Worm (Caenorhabditis elegans) whole organism, young adult: ENCODE measurements around the gene F29F11.20.
A peak's percentile ranks its signal among the peaks of the same experiment; 100 is the strongest.

Experiments
- D2030.7 ChIP-seq: fragments of 200-800 bp; sonication (Bioruptor generic); IDR thresholded peaks from 2 replicates; pipeline ENCODE4 v1.3.6; 2022; ENCODE audit warnings: missing genetic modification reagents, missing genetic modification characterization, missing compliant biosample characterization
- F33H1.4 ChIP-seq: fragments of 200-800 bp; sonication (Bioruptor generic); IDR thresholded peaks from 2 replicates; pipeline ENCODE4 v1.3.6; 2022; ENCODE audit warnings: missing genetic modification reagents, missing genetic modification characterization, missing compliant biosample characterization
- F37B4.10 ChIP-seq: fragments of 200-800 bp; sonication (Bioruptor generic); IDR thresholded peaks from 2 replicates; pipeline ENCODE4 v1.3.6; 2022; ENCODE audit warnings: missing genetic modification characterization, missing compliant biosample characterization
- F52B5.7 ChIP-seq: sonication (generic microtip); optimal IDR thresholded peaks from 2 replicates; lab custom pipeline; 2016; ENCODE audit warnings: mild to moderate bottlenecking, missing genetic modification characterization, missing compliant biosample characterization
- F57A8.1 ChIP-seq: fragments of 200-800 bp; sonication (Bioruptor generic); optimal IDR thresholded peaks from 2 replicates; lab custom pipeline; 2018; ENCODE audit warnings: mild to moderate bottlenecking, missing genetic modification characterization, moderate library complexity, missing compliant biosample characterization
- F57C9.4 ChIP-seq: sonication (generic microtip); optimal IDR thresholded peaks from 2 replicates; lab custom pipeline; 2017; ENCODE audit warnings: mild to moderate bottlenecking, missing genetic modification characterization, missing compliant biosample characterization
- K11D2.4 ChIP-seq: fragments of 200-800 bp; sonication (Bioruptor generic); IDR thresholded peaks from 2 replicates; pipeline ENCODE4 v1.3.6; 2022; ENCODE audit warnings: missing genetic modification reagents, missing genetic modification characterization, missing compliant biosample characterization
- T26A5.8 ChIP-seq: sonication (generic microtip); optimal IDR thresholded peaks from 2 replicates; lab custom pipeline; 2016; ENCODE audit warnings: missing genetic modification characterization, missing compliant biosample characterization
- Y56A3A.18 ChIP-seq: fragments of 200-800 bp; sonication (Bioruptor generic); IDR thresholded peaks from 2 replicates; pipeline ENCODE4 v1.3.6; 2022; ENCODE audit warnings: missing genetic modification reagents, missing genetic modification characterization, missing compliant biosample characterization
- Y67H2A.10 ChIP-seq: fragments of 200-800 bp; sonication (Bioruptor generic); conservative IDR thresholded peaks from 2 replicates; pipeline ENCODE4 v1.3.6; 2022; ENCODE audit warnings: missing genetic modification reagents, missing genetic modification characterization, missing compliant biosample characterization
- Y79H2A.3 ChIP-seq: fragments of 200-800 bp; sonication (Bioruptor generic); conservative IDR thresholded peaks from 2 replicates; pipeline ENCODE4 v1.3.6; 2022; ENCODE audit warnings: missing genetic modification reagents, missing genetic modification characterization, missing compliant biosample characterization
- ZK185.1 ChIP-seq: sonication (generic microtip); optimal IDR thresholded peaks from 2 replicates; lab custom pipeline; 2016; ENCODE audit warnings: mild to moderate bottlenecking, missing genetic modification characterization, missing compliant biosample characterization; ENCODE audit not compliant: poor library complexity, severe bottlenecking
- akir-1 ChIP-seq: fragments of 200-800 bp; sonication (Bioruptor generic); optimal IDR thresholded peaks from 2 replicates; lab custom pipeline; 2018; ENCODE audit warnings: mild to moderate bottlenecking, missing genetic modification characterization, moderate library complexity, missing compliant biosample characterization
- aptf-2 ChIP-seq: fragments of 200-800 bp; sonication (Bioruptor generic); conservative IDR thresholded peaks from 2 replicates; pipeline ENCODE4 v1.3.6; 2022; ENCODE audit warnings: missing genetic modification reagents, missing genetic modification characterization, missing compliant biosample characterization
- atf-7 ChIP-seq: sonication (generic microtip); optimal IDR thresholded peaks from 2 replicates; lab custom pipeline; 2017; ENCODE audit warnings: mild to moderate bottlenecking, missing genetic modification characterization, missing compliant biosample characterization
- athp-1 ChIP-seq: sonication (generic microtip); optimal IDR thresholded peaks from 2 replicates; lab custom pipeline; 2017; ENCODE audit warnings: mild to moderate bottlenecking, missing genetic modification characterization, missing compliant biosample characterization
- attf-3 ChIP-seq: fragments of 200-800 bp; sonication (Bioruptor generic); conservative IDR thresholded peaks from 2 replicates; pipeline ENCODE4 v1.3.6; 2022; ENCODE audit warnings: missing genetic modification reagents, missing genetic modification characterization, missing compliant biosample characterization
- attf-5 ChIP-seq: fragments of 200-800 bp; sonication (Bioruptor generic); optimal IDR thresholded peaks from 2 replicates; lab custom pipeline; 2018; ENCODE audit warnings: mild to moderate bottlenecking, missing genetic modification characterization, missing compliant biosample characterization
- attf-6 ChIP-seq: fragments of 200-800 bp; sonication (Bioruptor generic); IDR thresholded peaks from 2 replicates; pipeline ENCODE4 v1.3.6; 2022; ENCODE audit warnings: missing genetic modification reagents, missing genetic modification characterization, missing compliant biosample characterization
- ceh-27 ChIP-seq: fragments of 200-800 bp; sonication (Bioruptor generic); optimal IDR thresholded peaks from 2 replicates; lab custom pipeline; 2018; ENCODE audit warnings: mild to moderate bottlenecking, missing genetic modification characterization, moderate library complexity, missing compliant biosample characterization
- ceh-40 ChIP-seq: fragments of 200-800 bp; sonication (Bioruptor generic); IDR thresholded peaks from 2 replicates; pipeline ENCODE4 v1.3.6; 2022; ENCODE audit warnings: missing genetic modification characterization, missing compliant biosample characterization
- dpl-1 ChIP-seq: fragments of 150-350 bp; optimal IDR thresholded peaks from 2 replicates; lab custom pipeline; 2014; ENCODE audit warnings: missing biosample characterization, missing genetic modification reagents, missing genetic modification characterization
- hmg-1.2 ChIP-seq: fragments of 200-800 bp; sonication (Bioruptor generic); IDR thresholded peaks from 2 replicates; pipeline ENCODE4 v1.3.6; 2022; ENCODE audit warnings: missing genetic modification reagents, missing genetic modification characterization, missing compliant biosample characterization
- let-607 ChIP-seq, 2 experiments: fragments of 200-800 bp in 1 of 2; sonication (Bioruptor generic) in 1 of 2; sonication (generic microtip) in 1 of 2; optimal IDR thresholded peaks; 2 replicates each; lab custom pipeline; 2016 to 2018; ENCODE audit warnings: mild to moderate bottlenecking in 2 of 2, missing compliant biosample characterization in 2 of 2, missing genetic modification characterization in 2 of 2, moderate library complexity in 2 of 2, missing genotype in 1 of 2
- lin-35 ChIP-seq, 3 experiments: fragments of 150-350 bp in 2 of 3; sonication (generic microtip) in 1 of 3; optimal IDR thresholded peaks; 2 replicates each; lab custom pipeline; 2014 to 2018; ENCODE audit warnings: missing biosample characterization in 3 of 3, missing genetic modification characterization in 3 of 3, missing genetic modification reagents in 3 of 3
- lin-40 ChIP-seq: sonication (generic microtip); optimal IDR thresholded peaks from 2 replicates; lab custom pipeline; 2016; ENCODE audit warnings: missing genetic modification characterization, mild to moderate bottlenecking, missing compliant biosample characterization, missing genotype, missing genetic modification reagents
- lsl-1 ChIP-seq: fragments of 200-800 bp; sonication (Bioruptor generic); optimal IDR thresholded peaks from 2 replicates; lab custom pipeline; 2018; ENCODE audit warnings: mild to moderate bottlenecking, missing genetic modification characterization, moderate library complexity, missing compliant biosample characterization
- nfya-2 ChIP-seq: fragments of 200-800 bp; sonication (Bioruptor generic); IDR thresholded peaks from 2 replicates; pipeline ENCODE4 v1.3.6; 2022; ENCODE audit warnings: missing genetic modification reagents, missing genetic modification characterization, missing compliant biosample characterization
- nfyb-1 ChIP-seq: fragments of 200-800 bp; sonication (Bioruptor generic); IDR thresholded peaks from 2 replicates; pipeline ENCODE4 v1.3.6; 2022; ENCODE audit warnings: missing genetic modification reagents, missing genetic modification characterization, missing compliant biosample characterization
- nhr-90 ChIP-seq: sonication (generic microtip); optimal IDR thresholded peaks from 2 replicates; lab custom pipeline; 2016; ENCODE audit warnings: missing genotype, mild to moderate bottlenecking, missing genetic modification characterization, missing compliant biosample characterization
- rec-8 ChIP-seq, 2 experiments: sonication (generic microtip); optimal IDR thresholded peaks; 2 replicates each; lab custom pipeline; 2016; ENCODE audit warnings: mild to moderate bottlenecking in 2 of 2, missing genetic modification characterization in 2 of 2, missing genetic modification reagents in 2 of 2, missing genotype in 2 of 2, missing biosample characterization in 1 of 2, missing compliant biosample characterization in 1 of 2, moderate library complexity in 1 of 2
- rpc-1 ChIP-seq, 2 experiments: fragments of 150-350 bp in 1 of 2; sonication (generic microtip) in 1 of 2; optimal IDR thresholded peaks; 2 replicates each; lab custom pipeline; 2014 to 2018; ENCODE audit warnings: missing biosample characterization in 1 of 2, missing genetic modification characterization in 1 of 2, missing genetic modification reagents in 1 of 2, missing genotype in 1 of 2
- tbp1 ChIP-seq: fragments of 200-800 bp; sonication (Bioruptor generic); optimal IDR thresholded peaks from 2 replicates; lab custom pipeline; 2018; ENCODE audit warnings: mild to moderate bottlenecking, missing genetic modification characterization, missing compliant biosample characterization
- tbx-9 ChIP-seq: sonication (generic microtip); optimal IDR thresholded peaks from 2 replicates; lab custom pipeline; 2016; ENCODE audit warnings: borderline replicate concordance, missing genetic modification characterization, inconsistent platforms, missing compliant biosample characterization
- unc-130 ChIP-seq: sonication (generic microtip); optimal IDR thresholded peaks from 2 replicates; lab custom pipeline; 2016; ENCODE audit warnings: missing genetic modification reagents, missing genetic modification characterization, missing compliant biosample characterization
- ztf-18 ChIP-seq: sonication (generic microtip); optimal IDR thresholded peaks from 2 replicates; lab custom pipeline; 2016; ENCODE audit warnings: missing genotype, mild to moderate bottlenecking, missing genetic modification characterization, missing compliant biosample characterization
- ztf-22 ChIP-seq: fragments of 200-800 bp; sonication (Bioruptor generic); optimal IDR thresholded peaks from 2 replicates; lab custom pipeline; 2018; ENCODE audit warnings: mild to moderate bottlenecking, missing genetic modification characterization, moderate library complexity, missing compliant biosample characterization
- ztf-26 ChIP-seq: sonication (generic microtip); optimal IDR thresholded peaks from 2 replicates; lab custom pipeline; 2017; ENCODE audit warnings: missing genetic modification characterization, missing compliant biosample characterization
- ztf-3 ChIP-seq: fragments of 200-800 bp; sonication (Bioruptor generic); optimal IDR thresholded peaks from 2 replicates; lab custom pipeline; 2018; ENCODE audit warnings: mild to moderate bottlenecking, missing genetic modification characterization, missing compliant biosample characterization

F29F11.20 gene

DNA sequence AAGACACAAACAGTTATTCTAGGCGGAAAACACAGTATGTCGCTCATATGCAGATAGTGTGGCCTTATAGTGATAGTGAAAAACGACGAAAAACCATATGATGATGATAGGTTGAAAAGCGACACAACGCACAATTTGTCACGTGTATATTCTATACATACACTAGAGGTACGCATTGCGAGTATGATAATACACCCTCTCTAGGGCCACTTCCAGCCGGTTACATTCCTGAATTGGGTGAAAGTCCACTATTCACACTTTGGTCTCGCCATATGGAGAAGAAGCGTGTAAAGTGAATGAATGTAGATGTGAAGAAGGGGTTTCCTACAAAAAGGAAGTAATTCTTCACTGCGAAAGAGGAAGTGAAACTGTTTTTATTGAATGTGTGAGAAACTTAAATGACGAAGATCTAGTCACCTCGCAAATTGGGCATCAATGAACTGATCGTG is 41.8 kb downstream of the F29F11.20 start (continued):
- TF ChIP-seq nfya-2 (GFP tag; lab: Robert Waterston, UW), result no peak
- TF ChIP-seq F57A8.1, result no peak
- no peak for TF ChIP-seq lsl-1 (GFP tag; lab: Kevin White, UChicago)
- no peak for TF ChIP-seq lin-35 (GFP tag; optimal IDR thresholded peaks at IDR 0.05; lab: Kevin White, UChicago)
- no peak for TF ChIP-seq attf-5
- no peak for TF ChIP-seq athp-1 (tag; lab: Kevin White, UChicago)
- no peak for TF ChIP-seq F33H1.4 (GFP tag; lab: Robert Waterston, UW)
- no peak for TF ChIP-seq attf-3 (GFP tag; lab: Robert Waterston, UW)
- peak; percentile 29 for TF ChIP-seq ztf-22 (GFP tag; lab: Kevin White, UChicago)
- TF ChIP-seq Y79H2A.3, result no peak
- no peak for TF ChIP-seq ceh-27 (GFP tag; lab: Kevin White, UChicago)
- no peak for TF ChIP-seq F52B5.7 (tag; lab: Kevin White, UChicago)
- no peak for TF ChIP-seq ZK185.1 (tag; lab: Kevin White, UChicago)
- no peak for TF ChIP-seq unc-130 (GFP tag; lab: Kevin White, UChicago)
- no peak for TF ChIP-seq ztf-3 (GFP tag; lab: Kevin White, UChicago)
- TF ChIP-seq hmg-1.2 (GFP tag; lab: Robert Waterston, UW), result no peak
- TF ChIP-seq K11D2.4 (GFP tag; lab: Robert Waterston, UW), result no peak
- TF ChIP-seq rec-8 (tag; optimal IDR thresholded peaks at IDR 0.05; lab: Kevin White, UChicago), result no peak
- TF ChIP-seq ztf-26, result peak; percentile 17
- peak; percentile 51 for TF ChIP-seq atf-7 (tag; lab: Kevin White, UChicago)
- no peak for TF ChIP-seq rpc-1 (optimal IDR thresholded peaks at IDR 0.05; lab: Kevin White, UChicago)
- TF ChIP-seq rpc-1 (tag; optimal IDR thresholded peaks at IDR 0.05; lab: Kevin White, UChicago), result no peak
- TF ChIP-seq Y67H2A.10, result no peak
- TF ChIP-seq attf-6 (GFP tag; lab: Robert Waterston, UW), result no peak
- TF ChIP-seq T26A5.8 (tag; lab: Kevin White, UChicago), result no peak
- no peak for TF ChIP-seq F57C9.4 (tag; lab: Kevin White, UChicago)
- no peak for TF ChIP-seq D2030.7
- TF ChIP-seq, all 124 proteins: peak for 9

DNA sequence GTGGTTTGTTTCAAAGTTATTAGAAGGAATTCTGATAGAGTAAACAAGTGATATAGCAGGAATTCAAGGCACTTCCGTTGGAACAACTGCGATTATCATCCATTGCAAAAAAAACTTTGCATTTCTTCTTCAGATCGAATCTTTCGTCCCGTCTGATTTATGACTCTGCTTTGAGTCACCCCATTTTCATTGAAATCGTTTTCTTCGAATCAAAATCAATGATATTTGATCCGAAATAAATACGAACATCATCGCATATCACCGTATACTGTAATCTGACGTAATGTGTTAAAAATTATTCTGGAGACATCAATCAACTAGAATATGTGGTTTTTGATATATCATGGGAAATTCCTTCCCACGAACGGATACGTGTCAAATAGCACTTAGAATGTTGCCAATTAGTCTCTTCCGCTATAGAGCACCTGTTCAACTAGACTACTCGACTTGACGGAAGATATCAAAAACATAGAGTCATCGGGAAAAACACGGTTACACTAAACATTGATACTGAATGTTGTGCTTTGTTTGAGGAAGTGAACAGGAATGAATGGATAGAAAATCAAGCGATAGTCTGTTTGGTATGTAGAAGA is 43.2 kb downstream of the F29F11.20 start:
- TF ChIP-seq Y56A3A.18 (GFP tag; lab: Robert Waterston, UW) (0 out of 2 replicates have a peak, but pooled peaks have one; percentile 18), akir-1 (GFP tag; lab: Kevin White, UChicago) (no peak)

DNA sequence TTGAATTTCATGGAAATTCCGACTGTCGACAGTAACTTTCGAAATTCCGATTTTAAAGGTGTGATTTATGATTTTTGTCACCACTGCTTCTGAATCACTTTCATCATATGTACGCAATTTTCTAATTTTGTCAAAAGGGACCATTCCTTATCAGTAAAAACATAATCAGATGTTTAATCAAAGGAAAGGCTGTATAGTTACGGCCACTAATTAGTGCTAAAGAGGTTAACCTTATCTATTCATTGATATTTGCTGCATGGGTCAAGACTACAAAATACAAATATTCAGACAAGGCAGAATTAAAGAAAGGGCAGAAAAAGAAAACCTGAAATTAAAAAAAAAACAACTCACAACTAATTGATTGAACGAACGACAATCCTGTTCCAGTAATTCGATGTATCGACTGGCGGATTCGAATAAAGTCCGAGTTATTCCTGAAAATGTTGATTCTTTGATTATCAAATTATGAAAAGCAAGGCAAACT is 44.3 kb downstream of the F29F11.20 start, which contains the start of gene T28B11.1:
Gene T28B11.1 (minus strand): TSS at position 434 of the 484 bp plus-strand sequence.
- no peak for TF ChIP-seq nfyb-1 (GFP tag; lab: Robert Waterston, UW)
- TF ChIP-seq nhr-90 (tag; lab: Kevin White, UChicago), result no peak
- no peak for TF ChIP-seq let-607 (tag; optimal IDR thresholded peaks at IDR 0.05; lab: Kevin White, UChicago)
- no peak for TF ChIP-seq F37B4.10 (GFP tag; lab: Robert Waterston, UW)
- no peak for TF ChIP-seq lin-40 (tag; lab: Kevin White, UChicago)
- no peak for TF ChIP-seq aptf-2 (GFP tag; lab: Robert Waterston, UW)
- no peak for TF ChIP-seq ceh-40
- no peak for TF ChIP-seq dpl-1 (GFP tag; lab: Kevin White, UChicago)
- no peak for TF ChIP-seq tbx-9
- TF ChIP-seq tbp1 (GFP tag; lab: Kevin White, UChicago), result no peak
- TF ChIP-seq ztf-18 (tag; lab: Kevin White, UChicago), result no peak
- TF ChIP-seq, all 124 proteins: peak for 0
